Worm (Caenorhabditis elegans) whole organism, young adult: ENCODE measurements around the gene C49C8.3.

Experiments
- B0336.3 ChIP-seq: fragments of 200-800 bp; sonication (Bioruptor generic); IDR thresholded peaks from 2 replicates; pipeline ENCODE4 v1.3.6; 2022; ENCODE audit warnings: missing genetic modification characterization, missing compliant biosample characterization
- F39B2.1 ChIP-seq: fragments of 200-800 bp; sonication (Bioruptor generic); IDR thresholded peaks from 2 replicates; pipeline ENCODE4 v1.3.6; 2022; ENCODE audit warnings: missing genetic modification reagents, missing genetic modification characterization, missing compliant biosample characterization
- ceh-100 ChIP-seq: fragments of 200-800 bp; sonication (Bioruptor generic); IDR thresholded peaks from 2 replicates; pipeline ENCODE4 v1.3.6; 2022; ENCODE audit warnings: missing genetic modification reagents, missing genetic modification characterization, missing compliant biosample characterization
- ets-4 ChIP-seq: fragments of 200-800 bp; sonication (Bioruptor generic); optimal IDR thresholded peaks from 2 replicates; lab custom pipeline; 2018; ENCODE audit warnings: mild to moderate bottlenecking, missing genetic modification characterization, missing compliant biosample characterization
- hlh-26 ChIP-seq: fragments of 200-800 bp; sonication (Bioruptor generic); conservative IDR thresholded peaks from 2 replicates; pipeline ENCODE4 v1.3.6; 2022; ENCODE audit warnings: missing genetic modification reagents, missing genetic modification characterization, missing compliant biosample characterization
- lir-1 ChIP-seq: fragments of 200-800 bp; sonication (Bioruptor generic); conservative IDR thresholded peaks from 2 replicates; pipeline ENCODE4 v1.3.6; 2022; ENCODE audit warnings: missing genetic modification reagents, missing genetic modification characterization, missing compliant biosample characterization
- lsl-1 ChIP-seq: fragments of 200-800 bp; sonication (Bioruptor generic); optimal IDR thresholded peaks from 2 replicates; lab custom pipeline; 2018; ENCODE audit warnings: mild to moderate bottlenecking, missing genetic modification characterization, moderate library complexity, missing compliant biosample characterization
- mes-4 ChIP-seq: sonication (generic microtip); optimal IDR thresholded peaks from 2 replicates; lab custom pipeline; 2016; ENCODE audit warnings: missing genotype, missing genetic modification characterization, missing compliant biosample characterization
- nfya-1 ChIP-seq: sonication (generic microtip); optimal IDR thresholded peaks from 2 replicates; lab custom pipeline; 2017; ENCODE audit warnings: antibody characterized with exemption, missing compliant biosample characterization, missing genetic modification characterization, borderline replicate concordance; ENCODE audit not compliant: insufficient read depth
- nfyb-1 ChIP-seq: fragments of 200-800 bp; sonication (Bioruptor generic); IDR thresholded peaks from 2 replicates; pipeline ENCODE4 v1.3.6; 2022; ENCODE audit warnings: missing genetic modification reagents, missing genetic modification characterization, missing compliant biosample characterization
- tlf-1 ChIP-seq: fragments of 200-800 bp; sonication (Bioruptor generic); optimal IDR thresholded peaks from 2 replicates; lab custom pipeline; 2018; ENCODE audit warnings: mild to moderate bottlenecking, missing genetic modification characterization, missing compliant biosample characterization
- zfh-2 ChIP-seq: fragments of 200-800 bp; sonication (Bioruptor generic); conservative IDR thresholded peaks from 2 replicates; pipeline ENCODE4 v1.3.6; 2022; ENCODE audit warnings: missing genetic modification reagents, missing genetic modification characterization, missing compliant biosample characterization

DNA sequence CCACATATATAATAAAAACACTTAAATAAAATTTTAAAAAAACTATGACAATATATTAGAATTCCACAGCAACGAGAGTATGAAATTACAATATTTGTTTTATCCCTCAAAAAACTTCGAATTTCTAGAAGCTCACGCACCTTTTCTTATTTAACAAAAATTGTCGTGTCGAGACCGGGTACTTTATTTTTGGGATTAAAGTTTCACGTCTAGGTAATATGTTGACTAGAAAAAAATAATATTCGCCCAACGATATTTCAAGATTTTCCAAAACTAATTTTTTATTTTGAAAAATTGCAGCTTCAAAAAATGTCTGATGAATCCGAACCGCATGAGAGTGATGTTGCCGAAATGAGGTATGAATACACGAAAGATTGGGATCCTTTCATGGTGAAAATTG, at the start of gene C49C8.3:
- TF ChIP-seq F39B2.1 (GFP tag; lab: Robert Waterston, UW), result no peak
- TF ChIP-seq hlh-26 (GFP tag; lab: Robert Waterston, UW), result no peak
- no peak for TF ChIP-seq ceh-100 (GFP tag; lab: Robert Waterston, UW)
- no peak for TF ChIP-seq ets-4 (GFP tag; lab: Kevin White, UChicago)
- TF ChIP-seq nfyb-1, result no peak
- no peak for TF ChIP-seq nfya-1 (tag; lab: Kevin White, UChicago)
- no peak for TF ChIP-seq lir-1 (GFP tag; lab: Robert Waterston, UW)
- no peak for TF ChIP-seq tlf-1 (GFP tag; lab: Kevin White, UChicago)
- no peak for TF ChIP-seq lsl-1 (GFP tag; lab: Kevin White, UChicago)
- no peak for TF ChIP-seq B0336.3 (GFP tag; lab: Robert Waterston, UW)
- TF ChIP-seq zfh-2 (GFP tag; lab: Robert Waterston, UW), result no peak
- TF ChIP-seq mes-4, result no peak
